Fruit fly (Drosophila melanogaster) whole organism, pupa: ENCODE results near the gene Ccn.

Experiments used
- CG12605 ChIP-seq: fragments of 200-800 bp; sonication (Bioruptor generic); IDR thresholded peaks from 2 replicates; pipeline ENCODE4 v1.3.6; 2022; ENCODE audit warnings: missing biosample characterization, missing genetic modification characterization
- CG14655 ChIP-seq: fragments of 200-800 bp; sonication (Bioruptor generic); optimal IDR thresholded peaks from 3 replicates; lab custom pipeline; 2017; ENCODE audit warnings: mild to moderate bottlenecking, missing biosample characterization, missing genetic modification reagents, missing genetic modification characterization
- CG15710 ChIP-seq: fragments of 200-800 bp; sonication (Bioruptor generic); optimal IDR thresholded peaks from 2 replicates; lab custom pipeline; 2018; ENCODE audit warnings: missing biosample characterization, mild to moderate bottlenecking, missing genetic modification characterization, moderate library complexity
- CG17806 ChIP-seq: fragments of 200-800 bp; sonication (Bioruptor generic); optimal IDR thresholded peaks from 2 replicates; lab custom pipeline; 2018; ENCODE audit warnings: missing biosample characterization, mild to moderate bottlenecking, missing genetic modification characterization, moderate library complexity
- CG32121 ChIP-seq: fragments of 200-800 bp; sonication (Bioruptor generic); IDR thresholded peaks from 2 replicates; pipeline ENCODE4 v1.3.6; 2022; ENCODE audit warnings: missing biosample characterization, missing genetic modification characterization
- CG8301 ChIP-seq: fragments of 200-800 bp; sonication (Bioruptor generic); optimal IDR thresholded peaks from 2 replicates; lab custom pipeline; 2018; ENCODE audit warnings: missing biosample characterization, mild to moderate bottlenecking, missing genetic modification characterization
- CG9948 ChIP-seq: fragments of 200-800 bp; sonication (Bioruptor generic); optimal IDR thresholded peaks from 2 replicates; lab custom pipeline; 2018; ENCODE audit warnings: missing biosample characterization, mild to moderate bottlenecking, missing genetic modification characterization, moderate library complexity
- EcR ChIP-seq: fragments of 200-800 bp; sonication (Bioruptor generic); optimal IDR thresholded peaks from 3 replicates; lab custom pipeline; 2019; ENCODE audit warnings: missing biosample characterization, missing genetic modification characterization, mild to moderate bottlenecking, moderate library complexity, missing genetic modification reagents
- Ets98B ChIP-seq: fragments of 200-800 bp; sonication (Bioruptor generic); IDR thresholded peaks from 2 replicates; pipeline ENCODE4 v1.3.6; 2022; ENCODE audit warnings: missing biosample characterization, missing genetic modification characterization
- Snoo ChIP-seq: fragments of 200-800 bp; sonication (Bioruptor generic); optimal IDR thresholded peaks from 3 replicates; lab custom pipeline; 2017; ENCODE audit warnings: missing biosample characterization, mild to moderate bottlenecking, missing genetic modification characterization, inconsistent platforms

DNA sequence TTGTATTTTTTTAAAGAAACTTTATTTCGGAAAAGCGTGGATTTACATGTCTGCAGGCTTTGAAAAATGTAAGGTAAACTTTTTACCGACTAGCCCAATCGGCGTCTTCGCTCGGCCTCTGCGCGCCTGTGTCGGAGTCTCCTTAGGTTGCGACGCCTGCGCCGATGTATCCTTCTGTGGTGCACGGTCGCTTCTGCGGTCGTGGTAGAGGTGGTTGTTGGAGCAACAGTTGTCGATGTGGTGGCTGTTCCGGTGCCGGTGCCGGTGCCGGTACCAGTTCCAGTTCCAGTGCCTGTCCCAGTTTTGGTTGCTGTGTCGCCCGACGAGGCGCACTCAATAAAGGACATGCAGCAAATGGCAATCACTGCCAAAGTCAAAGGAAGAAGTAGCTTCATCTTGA lies 101.3 kb downstream of the Ccn start:
- TF ChIP-seq CG8301 (tag; lab: Kevin White, UChicago) = no peak
- no peak for TF ChIP-seq CG15710 (tag; lab: Kevin White, UChicago)
- TF ChIP-seq CG14655 (GFP tag; lab: Kevin White, UChicago) = no peak
- no peak for TF ChIP-seq CG32121 (GFP tag; lab: Robert Waterston, UW)
- TF ChIP-seq CG9948 = no peak
- TF ChIP-seq Snoo (tag; lab: Kevin White, UChicago) = no peak
- TF ChIP-seq EcR (GFP tag; lab: Kevin White, UChicago) = no peak
- no peak for TF ChIP-seq CG12605 (GFP tag; lab: Robert Waterston, UW)
- no peak for TF ChIP-seq CG17806 (tag; lab: Kevin White, UChicago)
- TF ChIP-seq Ets98B = no peak
